Worm (Caenorhabditis elegans): ENCODE results near the gene hlh-17.

The hlh-17 gene

DNA sequence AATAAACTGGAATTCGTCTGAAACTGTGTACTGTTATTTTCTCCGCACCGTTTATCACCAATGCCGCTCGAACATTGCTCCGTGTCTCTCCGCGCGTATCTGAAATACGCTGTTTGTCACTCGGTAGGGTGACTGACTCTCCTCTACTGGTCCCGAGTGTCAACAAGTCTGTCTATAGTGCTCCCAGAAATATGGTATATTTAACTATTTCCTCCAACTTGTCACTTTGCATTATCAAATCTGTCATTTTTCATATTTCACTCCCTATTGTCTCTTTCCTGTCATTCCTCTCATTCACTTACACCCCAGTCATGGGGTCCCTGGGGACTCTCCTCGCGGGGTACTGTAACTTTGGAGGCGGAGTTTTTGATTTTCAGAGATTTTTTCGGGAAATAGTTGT, at the start of gene hlh-17:
Gene hlh-17, plus strand, starts transcription at position 301 of the 400 bp plus-strand sequence.
- TF ChIP-seq flt-1 (GFP tag; IDR thresholded peaks at IDR 0.05) (no peak), tab-1 (GFP tag; IDR thresholded peaks at IDR 0.05) (no peak), T22C8.4 (GFP tag; IDR thresholded peaks at IDR 0.05) (no peak), cog-1 (tag; optimal IDR thresholded peaks at IDR 0.05) (no peak), ref-1 (GFP tag; conservative IDR thresholded peaks at IDR 0.05) (no peak), med-1 (GFP tag; optimal IDR thresholded peaks at IDR 0.05; ENCODE audit: insufficient read depth) (no peak), ztf-23 (GFP tag; IDR thresholded peaks at IDR 0.05) (no peak), klf-2 (GFP tag; conservative IDR thresholded peaks at IDR 0.05) (no peak), ztf-29 (GFP tag; IDR thresholded peaks at IDR 0.05) (no peak)

DNA sequence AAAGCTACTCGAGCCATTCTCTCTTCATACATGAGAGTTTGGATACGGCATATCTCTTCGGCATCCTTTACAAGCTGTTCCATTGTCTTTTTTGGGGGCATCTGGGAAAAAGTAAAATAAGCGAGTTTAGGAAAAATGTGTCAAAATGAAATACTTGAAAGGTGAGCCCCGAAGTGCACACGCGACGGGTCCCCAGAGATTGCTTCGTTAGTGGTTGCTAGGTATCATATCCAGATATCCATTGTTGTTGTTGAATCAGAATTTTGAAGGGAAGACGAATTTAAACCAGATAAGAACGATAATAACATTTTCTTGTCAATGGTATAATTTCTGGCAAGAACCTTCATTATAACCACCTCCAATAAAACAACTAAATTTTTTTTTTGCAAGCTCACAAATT, 43.7 kb upstream of the hlh-17 start, which contains the start of gene H25K10.2:
Gene H25K10.2, minus strand, starts transcription at position 101 of the 400 bp plus-strand sequence.
- TF ChIP-seq ztf-29 (GFP tag; IDR thresholded peaks at IDR 0.05) (no peak), flt-1 (GFP tag; IDR thresholded peaks at IDR 0.05) (no peak), cog-1 (tag; optimal IDR thresholded peaks at IDR 0.05) (no peak), tab-1 (GFP tag; IDR thresholded peaks at IDR 0.05) (no peak), klf-2 (GFP tag; conservative IDR thresholded peaks at IDR 0.05) (no peak), ref-1 (GFP tag; conservative IDR thresholded peaks at IDR 0.05) (no peak), ztf-23 (GFP tag; IDR thresholded peaks at IDR 0.05) (no peak), T22C8.4 (GFP tag; IDR thresholded peaks at IDR 0.05) (no peak), med-1 (GFP tag; optimal IDR thresholded peaks at IDR 0.05; ENCODE audit: insufficient read depth) (no peak)

DNA sequence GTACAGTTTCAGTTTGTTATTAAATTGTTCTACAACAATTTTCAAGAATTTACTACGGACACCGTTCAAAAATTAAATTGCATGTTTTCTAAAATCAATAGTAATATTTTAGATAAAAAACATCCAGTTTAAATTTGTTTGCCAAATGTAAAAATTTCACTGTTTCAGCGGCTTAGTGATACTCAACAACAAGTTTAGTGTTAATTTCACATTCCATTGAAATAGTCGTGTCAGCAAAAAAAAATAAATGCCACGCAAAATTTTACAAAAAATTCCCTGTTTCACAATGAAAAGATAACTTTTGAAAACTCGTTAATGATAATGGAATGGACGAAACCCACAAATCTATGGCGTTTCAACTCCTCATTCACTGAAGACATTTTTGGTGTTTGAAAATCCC, 38.4 kb upstream of the hlh-17 start:
- TF ChIP-seq flt-1 (GFP tag; IDR thresholded peaks at IDR 0.05) (no peak), tab-1 (GFP tag; IDR thresholded peaks at IDR 0.05) (no peak), med-1 (GFP tag; optimal IDR thresholded peaks at IDR 0.05; ENCODE audit: insufficient read depth) (no peak), ref-1 (GFP tag; conservative IDR thresholded peaks at IDR 0.05) (no peak), cog-1 (tag; optimal IDR thresholded peaks at IDR 0.05) (no peak), ztf-23 (GFP tag; IDR thresholded peaks at IDR 0.05) (no peak), ztf-29 (GFP tag; IDR thresholded peaks at IDR 0.05) (no peak), T22C8.4 (GFP tag; IDR thresholded peaks at IDR 0.05) (no peak), klf-2 (GFP tag; conservative IDR thresholded peaks at IDR 0.05) (no peak)

DNA sequence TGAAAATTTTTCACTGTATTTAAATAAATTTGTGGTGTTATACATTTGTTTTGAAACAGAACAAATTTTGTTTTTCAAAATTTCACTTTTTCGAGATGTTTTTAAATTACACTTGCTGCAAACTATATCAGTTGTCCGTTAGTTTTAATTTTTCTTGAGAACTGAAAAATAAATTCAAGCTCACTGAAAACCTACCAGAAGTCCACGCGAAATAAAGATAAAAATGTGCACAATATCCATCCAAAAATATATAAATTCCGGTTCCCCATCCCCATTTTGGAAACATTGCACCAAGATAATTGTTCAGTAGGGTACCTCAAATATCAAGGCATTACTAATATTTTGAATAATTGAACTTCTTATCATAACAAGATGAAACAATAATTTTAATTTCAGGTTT, 33.9 kb upstream of the hlh-17 start:
- TF ChIP-seq ref-1 (GFP tag; conservative IDR thresholded peaks at IDR 0.05) (no peak), cog-1 (tag; optimal IDR thresholded peaks at IDR 0.05) (no peak), ztf-23 (GFP tag; IDR thresholded peaks at IDR 0.05) (no peak), T22C8.4 (GFP tag; IDR thresholded peaks at IDR 0.05) (no peak)

DNA sequence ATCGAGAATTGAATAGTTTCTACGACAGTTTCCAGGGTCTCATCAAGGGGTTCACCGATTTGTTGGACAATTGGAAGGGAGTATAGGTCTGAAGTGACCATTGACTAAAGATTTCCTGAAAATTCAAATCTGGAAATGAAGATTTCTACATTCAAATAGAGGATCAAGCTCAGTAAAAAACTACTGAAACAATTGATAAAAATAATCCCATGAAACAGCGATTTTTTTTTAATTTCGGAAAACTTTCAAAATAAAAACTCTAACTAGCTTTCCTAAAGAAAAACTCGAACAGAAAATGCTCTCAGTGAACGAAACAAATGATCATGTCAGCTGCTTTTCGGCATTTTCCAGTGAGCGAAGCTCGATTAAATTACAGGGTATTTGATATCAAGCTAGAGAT, 33.0 kb upstream of the hlh-17 start, which contains the start of gene srv-11:
Gene srv-11, minus strand, starts transcription at position 101 of the 400 bp plus-strand sequence.
- TF ChIP-seq ztf-29 (GFP tag; IDR thresholded peaks at IDR 0.05), result no peak
- no peak for TF ChIP-seq tab-1 (GFP tag; IDR thresholded peaks at IDR 0.05)
- TF ChIP-seq ztf-23 (GFP tag; IDR thresholded peaks at IDR 0.05), result no peak
- TF ChIP-seq med-1 (GFP tag; optimal IDR thresholded peaks at IDR 0.05; ENCODE audit: insufficient read depth), result no peak
- no peak for TF ChIP-seq T22C8.4 (GFP tag; IDR thresholded peaks at IDR 0.05)
- TF ChIP-seq klf-2 (GFP tag; conservative IDR thresholded peaks at IDR 0.05), result no peak
- TF ChIP-seq flt-1 (GFP tag; IDR thresholded peaks at IDR 0.05), result no peak
- no peak for TF ChIP-seq ref-1 (GFP tag; conservative IDR thresholded peaks at IDR 0.05)

DNA sequence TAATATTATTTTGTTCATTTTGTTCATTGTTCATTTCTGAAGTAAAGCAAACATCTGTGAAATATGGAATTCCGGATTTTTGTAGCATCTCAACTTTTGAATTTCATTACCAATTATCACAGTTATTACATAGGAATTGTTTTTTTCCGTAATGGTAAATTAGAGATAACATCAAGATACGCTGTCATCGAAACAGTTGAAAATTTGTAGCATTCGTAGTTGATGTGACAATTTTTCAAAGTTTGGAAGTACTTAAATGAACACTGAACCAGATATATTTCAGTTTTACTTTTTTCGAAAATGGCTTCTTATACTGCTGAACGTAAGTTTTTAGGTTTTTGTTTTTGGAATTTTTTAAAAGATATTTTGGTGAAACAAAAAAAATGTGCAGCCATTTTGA, 28.8 kb upstream of the hlh-17 start, which contains the start of gene H25K10.4:
Gene H25K10.4, plus strand, starts transcription at position 301 of the 400 bp plus-strand sequence.
- TF ChIP-seq cog-1 (tag; optimal IDR thresholded peaks at IDR 0.05) (no peak), med-1 (GFP tag; optimal IDR thresholded peaks at IDR 0.05; ENCODE audit: insufficient read depth) (no peak), ref-1 (GFP tag; conservative IDR thresholded peaks at IDR 0.05) (no peak), T22C8.4 (GFP tag; IDR thresholded peaks at IDR 0.05) (no peak), ztf-29 (GFP tag; IDR thresholded peaks at IDR 0.05) (no peak), flt-1 (GFP tag; IDR thresholded peaks at IDR 0.05) (no peak), ztf-23 (GFP tag; IDR thresholded peaks at IDR 0.05) (no peak)

DNA sequence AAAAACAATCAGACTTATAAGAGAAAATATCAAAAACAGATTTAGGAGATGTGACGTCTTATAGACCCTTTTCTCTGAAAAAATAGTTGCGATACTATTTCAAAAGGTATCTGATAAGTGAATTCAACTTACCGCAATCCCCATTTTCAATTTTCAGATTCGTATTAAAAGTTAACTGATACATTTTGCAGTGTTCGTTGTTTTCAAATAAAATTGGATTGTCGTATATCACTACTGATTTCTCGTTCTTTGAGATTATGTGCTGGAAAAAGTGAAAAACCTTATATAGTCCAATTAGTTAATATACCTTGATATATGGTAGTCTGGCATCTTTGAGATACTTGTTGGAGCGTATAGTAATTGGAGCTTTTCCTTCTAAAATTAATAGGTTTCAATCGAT, 24.1 kb upstream of the hlh-17 start:
- no peak for TF ChIP-seq med-1 (GFP tag; optimal IDR thresholded peaks at IDR 0.05; ENCODE audit: insufficient read depth)
- no peak for TF ChIP-seq ztf-23 (GFP tag; IDR thresholded peaks at IDR 0.05)
- no peak for TF ChIP-seq T22C8.4 (GFP tag; IDR thresholded peaks at IDR 0.05)
- no peak for TF ChIP-seq tab-1 (GFP tag; IDR thresholded peaks at IDR 0.05)
- no peak for TF ChIP-seq cog-1 (tag; optimal IDR thresholded peaks at IDR 0.05)
- TF ChIP-seq klf-2 (GFP tag; conservative IDR thresholded peaks at IDR 0.05), result no peak
- no peak for TF ChIP-seq ref-1 (GFP tag; conservative IDR thresholded peaks at IDR 0.05)
- TF ChIP-seq flt-1 (GFP tag; IDR thresholded peaks at IDR 0.05), result no peak
- TF ChIP-seq ztf-29 (GFP tag; IDR thresholded peaks at IDR 0.05), result no peak

DNA sequence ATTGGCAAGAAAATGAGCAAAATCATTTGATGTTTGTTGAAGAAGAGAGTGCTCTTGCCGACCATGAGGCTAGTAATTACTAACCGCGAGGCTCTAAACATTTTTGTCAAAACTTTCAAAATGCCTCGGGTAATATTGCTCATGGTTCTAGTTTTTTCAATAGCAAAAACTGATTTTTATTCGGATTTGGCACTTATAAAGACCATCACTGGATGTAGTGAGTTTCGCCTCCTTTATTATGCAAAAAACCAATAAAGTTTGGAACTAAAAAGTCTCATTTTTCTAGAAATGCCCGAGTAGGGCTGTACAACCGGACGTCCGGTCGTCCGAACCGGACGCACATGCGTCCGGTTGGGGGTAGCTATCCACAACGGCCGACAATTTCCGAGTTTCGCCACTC, 21.5 kb upstream of the hlh-17 start, which contains the start of the genes hpa-1 and irld-39:
Gene hpa-1, minus strand, starts transcription at position 101 of the 400 bp plus-strand sequence.
Gene irld-39, plus strand, starts transcription at position 121 of the 400 bp plus-strand sequence.
- TF ChIP-seq klf-2 (GFP tag; conservative IDR thresholded peaks at IDR 0.05) (no peak), tab-1 (GFP tag; IDR thresholded peaks at IDR 0.05) (no peak), flt-1 (GFP tag; IDR thresholded peaks at IDR 0.05) (no peak), ref-1 (GFP tag; conservative IDR thresholded peaks at IDR 0.05) (no peak), T22C8.4 (GFP tag; IDR thresholded peaks at IDR 0.05) (no peak), ztf-29 (GFP tag; IDR thresholded peaks at IDR 0.05) (no peak), med-1 (GFP tag; optimal IDR thresholded peaks at IDR 0.05; ENCODE audit: insufficient read depth) (no peak), ztf-23 (GFP tag; IDR thresholded peaks at IDR 0.05) (no peak), cog-1 (tag; optimal IDR thresholded peaks at IDR 0.05) (no peak)

DNA sequence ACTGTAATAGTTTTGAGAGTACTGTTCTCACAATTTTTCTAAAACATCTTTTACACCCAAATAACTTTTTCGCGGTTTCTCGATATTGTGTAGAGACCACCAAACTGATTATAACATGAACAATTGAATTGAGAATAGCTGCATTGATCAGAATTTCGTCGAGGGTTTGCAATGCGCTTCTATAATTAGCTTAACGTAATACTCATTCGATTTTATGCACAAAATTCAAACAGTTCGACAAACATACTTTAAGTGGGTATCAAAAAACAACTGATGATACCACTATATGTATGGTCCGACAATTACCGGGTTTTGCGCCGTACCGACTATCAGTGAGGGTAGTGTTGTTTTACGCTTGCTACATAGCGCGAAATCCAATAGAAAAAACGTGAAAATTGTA, 17.7 kb upstream of the hlh-17 start:
- TF ChIP-seq ref-1 (GFP tag; conservative IDR thresholded peaks at IDR 0.05) (no peak), ztf-23 (GFP tag; IDR thresholded peaks at IDR 0.05) (no peak), flt-1 (GFP tag; IDR thresholded peaks at IDR 0.05) (no peak), tab-1 (GFP tag; IDR thresholded peaks at IDR 0.05) (no peak), klf-2 (GFP tag; conservative IDR thresholded peaks at IDR 0.05) (no peak), T22C8.4 (GFP tag; IDR thresholded peaks at IDR 0.05) (no peak), cog-1 (tag; optimal IDR thresholded peaks at IDR 0.05) (no peak), med-1 (GFP tag; optimal IDR thresholded peaks at IDR 0.05; ENCODE audit: insufficient read depth) (no peak), ztf-29 (GFP tag; IDR thresholded peaks at IDR 0.05) (no peak)

DNA sequence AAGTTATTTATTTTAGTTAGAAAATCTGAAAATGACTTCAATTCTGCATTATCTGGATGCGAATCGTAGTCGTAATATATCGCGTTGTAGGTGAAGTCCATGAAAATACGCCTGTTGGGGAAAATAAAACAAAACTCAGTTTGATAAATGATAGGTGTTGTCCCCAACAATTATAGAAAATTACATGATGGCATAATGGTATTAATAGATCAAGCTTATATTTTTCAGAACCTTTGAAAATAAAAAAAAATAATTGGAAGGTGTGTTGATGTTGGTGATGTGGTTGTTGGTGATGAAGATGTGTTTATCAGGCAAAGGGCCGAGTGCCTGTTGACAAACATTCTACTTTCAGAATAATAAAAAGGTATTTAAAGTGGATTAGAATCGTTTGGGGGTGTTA, 16.0 kb upstream of the hlh-17 start, which contains the start of gene srw-61:
Gene srw-61, minus strand, starts transcription at position 101 of the 400 bp plus-strand sequence.
- TF ChIP-seq med-1 (GFP tag; optimal IDR thresholded peaks at IDR 0.05; ENCODE audit: insufficient read depth) (no peak), ztf-29 (GFP tag; IDR thresholded peaks at IDR 0.05) (no peak), ref-1 (GFP tag; conservative IDR thresholded peaks at IDR 0.05) (no peak), cog-1 (tag; optimal IDR thresholded peaks at IDR 0.05) (no peak), ztf-23 (GFP tag; IDR thresholded peaks at IDR 0.05) (no peak), flt-1 (GFP tag; IDR thresholded peaks at IDR 0.05) (no peak), T22C8.4 (GFP tag; IDR thresholded peaks at IDR 0.05) (no peak), klf-2 (GFP tag; conservative IDR thresholded peaks at IDR 0.05) (no peak), tab-1 (GFP tag; IDR thresholded peaks at IDR 0.05) (no peak)
